Worm (Caenorhabditis elegans): ENCODE measurements around the gene ZK185.2.

DNA sequence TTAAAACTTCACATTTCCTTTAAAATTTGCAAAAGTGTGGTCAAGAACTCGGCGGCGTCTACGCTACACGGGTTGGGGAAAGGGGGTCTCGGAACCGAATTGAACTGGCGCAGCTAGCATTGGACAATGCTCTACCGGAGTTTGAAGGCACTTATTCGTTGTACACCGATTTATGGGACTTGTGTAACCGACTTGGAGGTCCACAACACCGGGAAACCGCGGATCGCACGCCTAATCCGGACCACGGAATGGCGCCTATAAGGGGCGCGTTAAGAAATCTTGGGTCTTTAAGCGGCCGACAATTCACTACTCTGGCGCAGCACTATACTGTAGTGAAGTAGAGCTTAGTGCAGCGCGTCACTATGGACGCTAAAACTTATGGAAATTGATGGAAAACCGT is 2.3 kb downstream of the ZK185.2 start:
- TF ChIP-seq mls-2 (tag; optimal IDR thresholded peaks at IDR 0.05) (no peak), ces-1 (GFP tag; optimal IDR thresholded peaks at IDR 0.05) (no peak), unc-62 (GFP tag; optimal IDR thresholded peaks at IDR 0.05) (no peak), blmp-1 (tag; optimal IDR thresholded peaks at IDR 0.05) (no peak), elt-1 (tag; optimal IDR thresholded peaks at IDR 0.05; ENCODE audit: borderline replicate concordance, insufficient read depth) (no peak), drap-1 (GFP tag; optimal IDR thresholded peaks at IDR 0.05) (no peak), elt-3 (tag; optimal IDR thresholded peaks at IDR 0.05) (no peak), nhr-76 (tag; optimal IDR thresholded peaks at IDR 0.05) (no peak), sptf-1 (tag; optimal IDR thresholded peaks at IDR 0.05) (no peak)
